Fruit fly (Drosophila melanogaster): ENCODE data around the gene CG5895.

Gene CG5895

DNA sequence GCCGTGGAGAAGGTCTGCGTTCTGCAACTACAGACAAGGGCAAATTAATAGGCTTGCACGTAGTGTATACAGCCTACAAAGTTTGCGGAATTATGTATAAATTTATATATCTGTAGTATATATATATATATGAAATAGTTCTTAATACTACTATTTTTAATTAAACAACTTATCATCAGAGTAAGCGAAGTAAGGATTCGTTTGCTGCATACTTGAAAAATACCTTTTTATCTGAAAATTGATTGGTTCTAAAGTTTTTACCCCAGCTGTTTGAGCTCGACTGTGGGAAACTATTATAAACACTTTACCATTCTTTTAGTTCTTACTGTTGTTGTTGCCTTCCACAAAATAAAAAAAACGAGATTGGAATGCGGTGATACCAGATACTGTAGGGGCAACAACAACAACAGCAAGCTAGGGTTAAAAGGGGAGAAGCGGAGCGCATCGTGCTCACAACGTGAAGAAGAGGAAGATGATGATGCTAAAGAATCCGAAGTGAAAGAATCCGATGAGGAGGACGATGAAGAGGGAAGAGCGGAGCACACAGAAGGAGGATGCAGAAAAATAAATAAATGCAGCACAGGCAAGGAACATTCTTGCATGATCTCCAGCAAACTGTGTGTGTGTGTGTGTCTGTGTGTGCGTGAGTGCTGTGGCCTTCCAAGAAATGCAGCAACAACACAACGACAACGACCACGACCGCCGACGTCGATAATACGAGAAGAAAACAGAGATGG lies 7.9 kb downstream of the CG5895 start (continued):
- TF ChIP-seq CG6254 (GFP tag; optimal IDR thresholded peaks at IDR 0.05), result peak; percentile 37
- no peak for TF ChIP-seq schlank (tag; optimal IDR thresholded peaks at IDR 0.05)
- peak; percentile 5 for TF ChIP-seq CG2875 (GFP tag; optimal IDR thresholded peaks at IDR 0.05)
- no peak for TF ChIP-seq Elba2 (GFP tag; optimal IDR thresholded peaks at IDR 0.05)
- no peak for TF ChIP-seq CG15011 (GFP tag; optimal IDR thresholded peaks at IDR 0.05)
- no peak for TF ChIP-seq MESR4 (GFP tag; optimal IDR thresholded peaks at IDR 0.05)
- TF ChIP-seq CG1832 (GFP tag; optimal IDR thresholded peaks at IDR 0.05), result no peak
- TF ChIP-seq CG10209 (GFP tag; optimal IDR thresholded peaks at IDR 0.05), result peak; percentile 50
- no peak for TF ChIP-seq emc (GFP tag; optimal IDR thresholded peaks at IDR 0.05)
- peak; percentile 41 for TF ChIP-seq CG17359 (tag; optimal IDR thresholded peaks at IDR 0.05)
- TF ChIP-seq CG15601 (tag; optimal IDR thresholded peaks at IDR 0.05), result peak; percentile 43
- TF ChIP-seq CG11247 (GFP tag; IDR thresholded peaks at IDR 0.05), result no peak
- TF ChIP-seq Bdp1 (GFP tag; optimal IDR thresholded peaks at IDR 0.05), result no peak
- TF ChIP-seq CG12219 (GFP tag; optimal IDR thresholded peaks at IDR 0.05), result no peak
- TF ChIP-seq Abd-B (GFP tag; optimal IDR thresholded peaks at IDR 0.05), result no peak
- TF ChIP-seq Hand (GFP tag; optimal IDR thresholded peaks at IDR 0.05), result no peak
- TF ChIP-seq CG17612 (GFP tag; IDR thresholded peaks at IDR 0.05), result no peak
- TF ChIP-seq CG16779 (GFP tag; IDR thresholded peaks at IDR 0.05), result no peak
- TF ChIP-seq E2f1 (GFP tag; IDR thresholded peaks at IDR 0.05), result peak; percentile 44; the same call in 1 of the 2 replicates
- no peak for TF ChIP-seq sr (GFP tag; IDR thresholded peaks at IDR 0.05)
- TF ChIP-seq Eip74EF (GFP tag; optimal IDR thresholded peaks at IDR 0.05), result no peak
- no peak for TF ChIP-seq kni (GFP tag; optimal IDR thresholded peaks at IDR 0.05)
- no peak for TF ChIP-seq CG17568 (GFP tag; optimal IDR thresholded peaks at IDR 0.05)
- TF ChIP-seq nau (GFP tag; optimal IDR thresholded peaks at IDR 0.05), result no peak
- peak; percentile 99 for TF ChIP-seq CG4360 (GFP tag; IDR thresholded peaks at IDR 0.05)
- TF ChIP-seq fru (optimal IDR thresholded peaks at IDR 0.05), result no peak
- TF ChIP-seq CG9727 (GFP tag; optimal IDR thresholded peaks at IDR 0.05), result peak; percentile 28
- no peak for TF ChIP-seq CG17186 (GFP tag; optimal IDR thresholded peaks at IDR 0.05)
- no peak for TF ChIP-seq CG4707 (GFP tag; optimal IDR thresholded peaks at IDR 0.05)
- no peak for TF ChIP-seq CG9215 (GFP tag; IDR thresholded peaks at IDR 0.05)
- no peak for TF ChIP-seq sens-2 (GFP tag; IDR thresholded peaks at IDR 0.05)
- TF ChIP-seq CG30431 (GFP tag; optimal IDR thresholded peaks at IDR 0.05), result peak; percentile 27
- no peak for TF ChIP-seq Gsc (GFP tag; IDR thresholded peaks at IDR 0.05)
- no peak for TF ChIP-seq org-1 (GFP tag; optimal IDR thresholded peaks at IDR 0.05)
- TF ChIP-seq Awh (GFP tag; IDR thresholded peaks at IDR 0.05), result no peak
- no peak for TF ChIP-seq ssp (GFP tag; IDR thresholded peaks at IDR 0.05)
- no peak for TF ChIP-seq crc (GFP tag; optimal IDR thresholded peaks at IDR 0.05)
- TF ChIP-seq CG18011 (GFP tag; optimal IDR thresholded peaks at IDR 0.05), result no peak
- TF ChIP-seq TFAM (GFP tag; optimal IDR thresholded peaks at IDR 0.05), result no peak
- TF ChIP-seq CG1792 (GFP tag; optimal IDR thresholded peaks at IDR 0.05), result no peak
- no peak for TF ChIP-seq C15 (GFP tag; IDR thresholded peaks at IDR 0.05)
- no peak for TF ChIP-seq bbx (GFP tag; IDR thresholded peaks at IDR 0.05; ENCODE audit: partially characterized antibody)
- TF ChIP-seq Ravus (GFP tag; IDR thresholded peaks at IDR 0.05), result no peak
- TF ChIP-seq unc-4 (GFP tag; IDR thresholded peaks at IDR 0.05; ENCODE audit: partially characterized antibody), result no peak
- TF ChIP-seq chn (GFP tag; optimal IDR thresholded peaks at IDR 0.05), result no peak
- peak; percentile 35; the same call in 1 of the 2 replicates for TF ChIP-seq Rfx (GFP tag; IDR thresholded peaks at IDR 0.05)
- no peak for TF ChIP-seq CG12236 (GFP tag; optimal IDR thresholded peaks at IDR 0.05)
- peak; percentile 66 for TF ChIP-seq CG31441 (GFP tag; IDR thresholded peaks at IDR 0.05)
- peak; percentile 49 for TF ChIP-seq unpg (GFP tag; optimal IDR thresholded peaks at IDR 0.05)
- no peak for TF ChIP-seq CG18476 (GFP tag; optimal IDR thresholded peaks at IDR 0.05)
